Worm (Caenorhabditis elegans): ENCODE measurements around the gene chil-18.

The chil-18 gene

ce11 chrII:9427644-9428043 lies 20.4 kb upstream of the chil-18 start, which contains the start of gene M176.5:
Gene M176.5, minus strand, starts transcription at chrII:9427744.
- no peak for TF ChIP-seq ama-1 (optimal IDR thresholded peaks at IDR 0.05)
- TF ChIP-seq tbx-37 (GFP tag; conservative IDR thresholded peaks at IDR 0.05): no peak
- no peak for TF ChIP-seq ceh-36 (tag; optimal IDR thresholded peaks at IDR 0.05)
- TF ChIP-seq tbx-11 (GFP tag; IDR thresholded peaks at IDR 0.05): no peak
- TF ChIP-seq B0310.2 (tag; optimal IDR thresholded peaks at IDR 0.05): no peak

DNA sequence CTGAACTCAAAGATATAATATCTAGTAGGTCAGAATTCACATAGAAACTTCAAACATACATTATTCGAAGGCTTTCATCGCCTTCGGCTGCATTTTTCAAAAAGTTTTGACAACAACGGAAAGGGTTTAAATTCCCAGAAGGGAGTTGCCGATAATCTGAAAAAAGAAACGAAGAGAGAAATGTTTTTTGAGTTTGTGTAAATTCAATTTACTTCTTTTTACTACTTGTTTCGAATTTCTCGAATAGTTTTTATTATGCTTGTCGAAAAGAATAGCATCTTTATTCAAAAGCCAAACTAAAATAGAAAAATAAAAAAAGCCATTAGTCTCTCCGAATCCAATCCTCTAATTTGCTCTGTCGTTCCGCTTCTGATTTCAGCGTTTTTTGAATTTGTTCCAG lies 16.9 kb upstream of the chil-18 start:
- TF ChIP-seq hmbx-1 (tag; optimal IDR thresholded peaks at IDR 0.05): no peak
- TF ChIP-seq hmg-4 (GFP tag; optimal IDR thresholded peaks at IDR 0.05): no peak
- TF ChIP-seq flt-1 (GFP tag; IDR thresholded peaks at IDR 0.05): no peak
- TF ChIP-seq pes-1 (GFP tag; IDR thresholded peaks at IDR 0.05): no peak
- TF ChIP-seq tra-4 (tag; optimal IDR thresholded peaks at IDR 0.05): no peak
- TF ChIP-seq ets-7 (tag; optimal IDR thresholded peaks at IDR 0.05): no peak
- TF ChIP-seq tbx-11 (GFP tag; IDR thresholded peaks at IDR 0.05): no peak
- no peak for TF ChIP-seq hnd-1 (tag; optimal IDR thresholded peaks at IDR 0.05)
- TF ChIP-seq ceh-13 (GFP tag; optimal IDR thresholded peaks at IDR 0.05): no peak
- no peak for TF ChIP-seq scrt-1 (GFP tag; IDR thresholded peaks at IDR 0.05)

ce11 chrII:9433609-9434008 lies 14.5 kb upstream of the chil-18 start, which contains the start of gene kin-15:
Gene kin-15, minus strand, starts transcription at chrII:9433709.
- no peak for TF ChIP-seq scrt-1 (GFP tag; IDR thresholded peaks at IDR 0.05)
- TF ChIP-seq hmg-4 (GFP tag; optimal IDR thresholded peaks at IDR 0.05): no peak
- no peak for TF ChIP-seq B0310.2 (tag; optimal IDR thresholded peaks at IDR 0.05)
- no peak for TF ChIP-seq tbx-37 (GFP tag; conservative IDR thresholded peaks at IDR 0.05)
- TF ChIP-seq ets-7 (tag; optimal IDR thresholded peaks at IDR 0.05): no peak
- TF ChIP-seq tbx-11 (GFP tag; IDR thresholded peaks at IDR 0.05): no peak

DNA sequence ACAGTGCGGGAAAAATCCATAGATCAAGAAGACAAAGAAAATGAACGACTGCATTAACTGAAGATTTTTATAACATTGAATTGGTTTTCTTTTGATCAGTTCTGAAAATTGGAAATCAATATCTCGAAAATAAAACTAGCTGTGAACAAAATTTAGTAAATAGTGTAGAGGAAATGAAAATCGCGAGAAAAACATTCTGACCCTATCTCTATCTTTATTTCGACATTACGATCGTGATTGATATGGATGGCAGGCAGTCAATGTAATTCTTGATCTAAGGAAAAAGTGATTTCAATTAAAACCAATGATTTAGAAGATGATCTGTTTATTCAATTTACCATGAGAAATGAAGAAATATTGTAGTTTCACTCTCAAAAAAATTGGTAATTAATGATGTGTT lies 12.1 kb upstream of the chil-18 start, which contains the start of gene kin-16:
TSS of gene kin-16 (minus strand) at position 101 of the 400 bp plus-strand sequence.
- TF ChIP-seq ceh-13 (GFP tag; optimal IDR thresholded peaks at IDR 0.05) (no peak), pes-1 (GFP tag; IDR thresholded peaks at IDR 0.05) (no peak), B0310.2 (tag; optimal IDR thresholded peaks at IDR 0.05) (no peak), tra-4 (tag; optimal IDR thresholded peaks at IDR 0.05) (no peak), sea-1 (GFP tag; conservative IDR thresholded peaks at IDR 0.05) (no peak), tbx-37 (GFP tag; conservative IDR thresholded peaks at IDR 0.05) (no peak), flt-1 (GFP tag; IDR thresholded peaks at IDR 0.05) (no peak), aly-1 (tag; optimal IDR thresholded peaks at IDR 0.05) (no peak), ets-7 (tag; optimal IDR thresholded peaks at IDR 0.05) (no peak), hnd-1 (tag; optimal IDR thresholded peaks at IDR 0.05) (no peak), ceh-36 (tag; optimal IDR thresholded peaks at IDR 0.05) (no peak), ama-1 (optimal IDR thresholded peaks at IDR 0.05) (no peak), hmg-4 (GFP tag; optimal IDR thresholded peaks at IDR 0.05) (no peak), F13C5.2 (tag; optimal IDR thresholded peaks at IDR 0.05) (no peak), hmbx-1 (tag; optimal IDR thresholded peaks at IDR 0.05) (no peak), tbx-11 (GFP tag; IDR thresholded peaks at IDR 0.05) (no peak), scrt-1 (GFP tag; IDR thresholded peaks at IDR 0.05) (no peak)

ce11 chrII:9438227-9438626 lies 9.8 kb upstream of the chil-18 start, which contains the start of gene chil-13:
Gene chil-13, minus strand, starts transcription at chrII:9438327.
- TF ChIP-seq tbx-37 (GFP tag; conservative IDR thresholded peaks at IDR 0.05) (no peak), pes-1 (GFP tag; IDR thresholded peaks at IDR 0.05) (no peak), aly-1 (tag; optimal IDR thresholded peaks at IDR 0.05) (no peak), hmbx-1 (tag; optimal IDR thresholded peaks at IDR 0.05) (no peak), B0310.2 (tag; optimal IDR thresholded peaks at IDR 0.05) (no peak), ceh-36 (tag; optimal IDR thresholded peaks at IDR 0.05) (no peak), ceh-13 (GFP tag; optimal IDR thresholded peaks at IDR 0.05) (no peak), ets-7 (tag; optimal IDR thresholded peaks at IDR 0.05) (no peak), sea-1 (GFP tag; conservative IDR thresholded peaks at IDR 0.05) (no peak), scrt-1 (GFP tag; IDR thresholded peaks at IDR 0.05) (no peak), F13C5.2 (tag; optimal IDR thresholded peaks at IDR 0.05) (no peak), tra-4 (tag; optimal IDR thresholded peaks at IDR 0.05) (no peak), ama-1 (optimal IDR thresholded peaks at IDR 0.05) (no peak), tbx-11 (GFP tag; IDR thresholded peaks at IDR 0.05) (no peak), flt-1 (GFP tag; IDR thresholded peaks at IDR 0.05) (no peak), hnd-1 (tag; optimal IDR thresholded peaks at IDR 0.05) (no peak)

ce11 chrII:9438853-9439252 lies 9.2 kb upstream of the chil-18 start:
- TF ChIP-seq ets-7 (tag; optimal IDR thresholded peaks at IDR 0.05) (no peak), aly-1 (tag; optimal IDR thresholded peaks at IDR 0.05) (no peak), hnd-1 (tag; optimal IDR thresholded peaks at IDR 0.05) (no peak), flt-1 (GFP tag; IDR thresholded peaks at IDR 0.05) (no peak), B0310.2 (tag; optimal IDR thresholded peaks at IDR 0.05) (no peak), sea-1 (GFP tag; conservative IDR thresholded peaks at IDR 0.05) (no peak), F13C5.2 (tag; optimal IDR thresholded peaks at IDR 0.05) (no peak), hmbx-1 (tag; optimal IDR thresholded peaks at IDR 0.05) (no peak), tbx-37 (GFP tag; conservative IDR thresholded peaks at IDR 0.05) (no peak), ceh-13 (GFP tag; optimal IDR thresholded peaks at IDR 0.05) (no peak), pes-1 (GFP tag; IDR thresholded peaks at IDR 0.05) (no peak), ceh-36 (tag; optimal IDR thresholded peaks at IDR 0.05) (no peak), ama-1 (optimal IDR thresholded peaks at IDR 0.05) (no peak), scrt-1 (GFP tag; IDR thresholded peaks at IDR 0.05) (no peak), tbx-11 (GFP tag; IDR thresholded peaks at IDR 0.05) (no peak), tra-4 (tag; optimal IDR thresholded peaks at IDR 0.05) (no peak), hmg-4 (GFP tag; optimal IDR thresholded peaks at IDR 0.05) (no peak)

DNA sequence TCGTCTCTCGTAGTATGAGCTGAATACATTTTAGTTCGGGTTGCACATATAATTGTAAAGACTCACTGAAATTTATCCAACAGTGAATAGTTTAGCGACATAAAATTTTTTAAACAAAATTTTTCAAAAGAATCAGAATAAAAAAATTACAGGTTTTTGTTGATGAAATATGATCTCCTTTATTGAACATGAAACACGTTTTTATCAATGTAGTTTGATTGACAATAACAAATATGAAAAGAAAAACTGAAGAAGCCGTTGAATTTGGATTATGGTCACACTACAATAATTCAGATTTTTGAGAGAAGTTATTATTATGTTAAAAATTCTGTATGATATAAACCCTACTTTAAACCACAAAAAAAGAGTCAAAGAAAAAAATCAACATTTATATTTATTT lies 8.0 kb upstream of the chil-18 start, which contains the start of gene chil-17:
TSS of gene chil-17 (minus strand) at position 101 of the 400 bp plus-strand sequence.
- TF ChIP-seq hmg-4 (GFP tag; optimal IDR thresholded peaks at IDR 0.05) (no peak), flt-1 (GFP tag; IDR thresholded peaks at IDR 0.05) (no peak), ceh-13 (GFP tag; optimal IDR thresholded peaks at IDR 0.05) (no peak), F13C5.2 (tag; optimal IDR thresholded peaks at IDR 0.05) (no peak), hnd-1 (tag; optimal IDR thresholded peaks at IDR 0.05) (no peak), ets-7 (tag; optimal IDR thresholded peaks at IDR 0.05) (no peak)

ce11 chrII:9441838-9442237 lies 6.2 kb upstream of the chil-18 start, which contains the start of gene chil-16:
Gene chil-16, minus strand, starts transcription at chrII:9441938.
- no peak for TF ChIP-seq ceh-36 (tag; optimal IDR thresholded peaks at IDR 0.05)

Measured in whole organism, early embryonic.